Worm (Caenorhabditis elegans) whole organism, L4/young adult: Measurements from ENCODE around the gene srt-8.

Experiments
- W03F9.2 ChIP-seq: fragments of 150-350 bp; optimal IDR thresholded peaks from 2 replicates; lab custom pipeline; 2014; ENCODE audit warnings: missing biosample characterization, missing genetic modification characterization
- him-1 ChIP-seq: sonication (generic microtip); optimal IDR thresholded peaks from 2 replicates; lab custom pipeline; 2016; ENCODE audit warnings: missing genotype, missing genetic modification reagents, missing genetic modification characterization, missing compliant biosample characterization

- TF ChIP-seq W03F9.2 (tag; lab: Kevin White, UChicago): no peak
- TF ChIP-seq him-1 (tag; lab: Kevin White, UChicago): no peak
These were observed 47.1 kb upstream of the srt-8 start, which contains the start of gene chpf-2 for ce11 chrV:3039282-3039681.
